Worm (Caenorhabditis elegans): ENCODE data around the gene F53F1.2.

The F53F1.2 gene

ce11 chrV:13406511-13406910 lies at the start of gene F53F1.2:
Gene F53F1.2, plus strand, starts transcription at chrV:13406816.
- TF ChIP-seq B0310.2 (tag; optimal IDR thresholded peaks at IDR 0.05), result no peak
- no peak for TF ChIP-seq F13C5.2 (tag; optimal IDR thresholded peaks at IDR 0.05)
- TF ChIP-seq pes-1 (GFP tag; IDR thresholded peaks at IDR 0.05), result no peak
- TF ChIP-seq sea-1 (GFP tag; conservative IDR thresholded peaks at IDR 0.05), result no peak
- TF ChIP-seq hmg-4 (GFP tag; optimal IDR thresholded peaks at IDR 0.05), result no peak
- TF ChIP-seq tbx-11 (GFP tag; IDR thresholded peaks at IDR 0.05), result no peak
- TF ChIP-seq ets-7 (tag; optimal IDR thresholded peaks at IDR 0.05), result no peak
- TF ChIP-seq tra-4 (tag; optimal IDR thresholded peaks at IDR 0.05), result no peak
- no peak for TF ChIP-seq flt-1 (GFP tag; IDR thresholded peaks at IDR 0.05)
- TF ChIP-seq hmbx-1 (tag; optimal IDR thresholded peaks at IDR 0.05), result no peak
- no peak for TF ChIP-seq scrt-1 (GFP tag; IDR thresholded peaks at IDR 0.05)
- no peak for TF ChIP-seq ceh-13 (GFP tag; optimal IDR thresholded peaks at IDR 0.05)
- no peak for TF ChIP-seq aly-1 (tag; optimal IDR thresholded peaks at IDR 0.05)
- no peak for TF ChIP-seq ceh-36 (tag; optimal IDR thresholded peaks at IDR 0.05)
- no peak for TF ChIP-seq hnd-1 (tag; optimal IDR thresholded peaks at IDR 0.05)
- no peak for TF ChIP-seq ama-1 (optimal IDR thresholded peaks at IDR 0.05)
- no peak for TF ChIP-seq tbx-37 (GFP tag; conservative IDR thresholded peaks at IDR 0.05)

ce11 chrV:13357652-13358281 lies 48.8 kb upstream of the F53F1.2 start, which contains the start of gene F32H5.1:
Gene F32H5.1, minus strand, starts transcription at chrV:13358037.
- no peak for TF ChIP-seq pes-1 (GFP tag; IDR thresholded peaks at IDR 0.05)
- no peak for TF ChIP-seq tra-4 (tag; optimal IDR thresholded peaks at IDR 0.05)
- TF ChIP-seq sea-1 (GFP tag; conservative IDR thresholded peaks at IDR 0.05), result no peak
- TF ChIP-seq hmg-4 (GFP tag; optimal IDR thresholded peaks at IDR 0.05), result no peak
- no peak for TF ChIP-seq hnd-1 (tag; optimal IDR thresholded peaks at IDR 0.05)
- TF ChIP-seq ceh-13 (GFP tag; optimal IDR thresholded peaks at IDR 0.05), result no peak
- no peak for TF ChIP-seq ama-1 (optimal IDR thresholded peaks at IDR 0.05)
- TF ChIP-seq F13C5.2 (tag; optimal IDR thresholded peaks at IDR 0.05), result no peak
- no peak for TF ChIP-seq aly-1 (tag; optimal IDR thresholded peaks at IDR 0.05)
- no peak for TF ChIP-seq ceh-36 (tag; optimal IDR thresholded peaks at IDR 0.05)
- no peak for TF ChIP-seq flt-1 (GFP tag; IDR thresholded peaks at IDR 0.05)

ce11 chrV:13358823-13359592 lies 47.6 kb upstream of the F53F1.2 start, which contains the start of gene F32H5.3:
Gene F32H5.3, plus strand, starts transcription at chrV:13359335.
- TF ChIP-seq hmg-4 (GFP tag; optimal IDR thresholded peaks at IDR 0.05), result no peak
- no peak for TF ChIP-seq pes-1 (GFP tag; IDR thresholded peaks at IDR 0.05)
- TF ChIP-seq flt-1 (GFP tag; IDR thresholded peaks at IDR 0.05), result no peak
- no peak for TF ChIP-seq tra-4 (tag; optimal IDR thresholded peaks at IDR 0.05)
- no peak for TF ChIP-seq scrt-1 (GFP tag; IDR thresholded peaks at IDR 0.05)
- no peak for TF ChIP-seq hmbx-1 (tag; optimal IDR thresholded peaks at IDR 0.05)
- TF ChIP-seq aly-1 (tag; optimal IDR thresholded peaks at IDR 0.05), result no peak
- TF ChIP-seq ceh-13 (GFP tag; optimal IDR thresholded peaks at IDR 0.05), result no peak

- TF ChIP-seq aly-1 (tag; optimal IDR thresholded peaks at IDR 0.05), result no peak
- no peak for TF ChIP-seq B0310.2 (tag; optimal IDR thresholded peaks at IDR 0.05)
- TF ChIP-seq F13C5.2 (tag; optimal IDR thresholded peaks at IDR 0.05), result no peak
- TF ChIP-seq hmg-4 (GFP tag; optimal IDR thresholded peaks at IDR 0.05), result no peak
- TF ChIP-seq tbx-11 (GFP tag; IDR thresholded peaks at IDR 0.05), result no peak
Measured at ce11 chrV:13360254-13360653, 46.4 kb upstream of the F53F1.2 start, which contains the start of gene F32H5.4. Gene F32H5.4, plus strand, starts transcription at chrV:13360554.

ce11 chrV:13363415-13363814 lies 43.2 kb upstream of the F53F1.2 start, which contains the start of gene srg-46:
Gene srg-46, plus strand, starts transcription at chrV:13363715.
- TF ChIP-seq ama-1 (optimal IDR thresholded peaks at IDR 0.05) (no peak), hnd-1 (tag; optimal IDR thresholded peaks at IDR 0.05) (no peak), pes-1 (GFP tag; IDR thresholded peaks at IDR 0.05) (no peak), tbx-11 (GFP tag; IDR thresholded peaks at IDR 0.05) (no peak), B0310.2 (tag; optimal IDR thresholded peaks at IDR 0.05) (no peak), ets-7 (tag; optimal IDR thresholded peaks at IDR 0.05) (no peak), ceh-36 (tag; optimal IDR thresholded peaks at IDR 0.05) (no peak), aly-1 (tag; optimal IDR thresholded peaks at IDR 0.05) (no peak), ceh-13 (GFP tag; optimal IDR thresholded peaks at IDR 0.05) (no peak), hmbx-1 (tag; optimal IDR thresholded peaks at IDR 0.05) (no peak), F13C5.2 (tag; optimal IDR thresholded peaks at IDR 0.05) (no peak), scrt-1 (GFP tag; IDR thresholded peaks at IDR 0.05) (no peak), hmg-4 (GFP tag; optimal IDR thresholded peaks at IDR 0.05) (no peak), tbx-37 (GFP tag; conservative IDR thresholded peaks at IDR 0.05) (no peak), tra-4 (tag; optimal IDR thresholded peaks at IDR 0.05) (no peak), sea-1 (GFP tag; conservative IDR thresholded peaks at IDR 0.05) (no peak)

- TF ChIP-seq ets-7 (tag; optimal IDR thresholded peaks at IDR 0.05) (no peak), hnd-1 (tag; optimal IDR thresholded peaks at IDR 0.05) (no peak), B0310.2 (tag; optimal IDR thresholded peaks at IDR 0.05) (no peak), hmg-4 (GFP tag; optimal IDR thresholded peaks at IDR 0.05) (no peak), ceh-36 (tag; optimal IDR thresholded peaks at IDR 0.05) (no peak), scrt-1 (GFP tag; IDR thresholded peaks at IDR 0.05) (no peak), ama-1 (optimal IDR thresholded peaks at IDR 0.05) (no peak), sea-1 (GFP tag; conservative IDR thresholded peaks at IDR 0.05) (no peak), aly-1 (tag; optimal IDR thresholded peaks at IDR 0.05) (no peak), tra-4 (tag; optimal IDR thresholded peaks at IDR 0.05) (no peak), pes-1 (GFP tag; IDR thresholded peaks at IDR 0.05) (no peak), F13C5.2 (tag; optimal IDR thresholded peaks at IDR 0.05) (no peak), ceh-13 (GFP tag; optimal IDR thresholded peaks at IDR 0.05) (no peak), tbx-11 (GFP tag; IDR thresholded peaks at IDR 0.05) (no peak), flt-1 (GFP tag; IDR thresholded peaks at IDR 0.05) (no peak), hmbx-1 (tag; optimal IDR thresholded peaks at IDR 0.05) (no peak), tbx-37 (GFP tag; conservative IDR thresholded peaks at IDR 0.05) (no peak)
Measured at ce11 chrV:13364227-13364626, 42.4 kb upstream of the F53F1.2 start.

ce11 chrV:13366488-13366887 lies 40.1 kb upstream of the F53F1.2 start:
- TF ChIP-seq ceh-36 (tag; optimal IDR thresholded peaks at IDR 0.05), result no peak
- TF ChIP-seq F13C5.2 (tag; optimal IDR thresholded peaks at IDR 0.05), result no peak
- no peak for TF ChIP-seq aly-1 (tag; optimal IDR thresholded peaks at IDR 0.05)
- no peak for TF ChIP-seq ets-7 (tag; optimal IDR thresholded peaks at IDR 0.05)
- no peak for TF ChIP-seq pes-1 (GFP tag; IDR thresholded peaks at IDR 0.05)
- TF ChIP-seq ceh-13 (GFP tag; optimal IDR thresholded peaks at IDR 0.05), result no peak
- TF ChIP-seq scrt-1 (GFP tag; IDR thresholded peaks at IDR 0.05), result no peak
- TF ChIP-seq sea-1 (GFP tag; conservative IDR thresholded peaks at IDR 0.05), result no peak
- no peak for TF ChIP-seq hmbx-1 (tag; optimal IDR thresholded peaks at IDR 0.05)
- TF ChIP-seq hmg-4 (GFP tag; optimal IDR thresholded peaks at IDR 0.05), result no peak
- no peak for TF ChIP-seq tbx-11 (GFP tag; IDR thresholded peaks at IDR 0.05)
- TF ChIP-seq tbx-37 (GFP tag; conservative IDR thresholded peaks at IDR 0.05), result no peak
- no peak for TF ChIP-seq B0310.2 (tag; optimal IDR thresholded peaks at IDR 0.05)

All from whole organism, early embryonic.